Worm (Caenorhabditis elegans): Measurements from ENCODE around the gene zgpa-1.
A peak's percentile ranks its signal among the peaks of the same experiment; 100 is the strongest.

Gene zgpa-1

DNA sequence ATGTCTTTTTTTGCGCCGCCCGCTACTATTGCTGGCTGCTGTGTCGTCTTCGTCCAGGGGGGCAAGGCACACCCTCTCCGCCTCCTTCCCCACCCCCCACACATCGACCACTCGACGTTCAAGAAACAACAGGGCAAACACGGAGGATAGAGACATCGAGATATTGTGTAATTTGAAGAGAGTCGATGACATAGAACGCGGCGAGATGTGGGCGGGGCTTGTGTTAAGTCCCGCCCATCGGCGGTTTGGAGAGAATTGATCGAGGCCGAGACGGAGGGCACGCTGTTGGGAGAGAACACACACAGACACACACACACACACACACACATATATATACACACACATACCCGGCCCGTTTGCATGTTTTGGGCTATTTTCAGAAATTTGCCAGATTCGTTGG lies 33.0 kb upstream of the zgpa-1 start (continued):
- no peak for TF ChIP-seq elt-3 (tag; optimal IDR thresholded peaks at IDR 0.05)
- peak; percentile 70 for TF ChIP-seq lin-39 (tag; optimal IDR thresholded peaks at IDR 0.05)
- TF ChIP-seq nhr-237 (tag; optimal IDR thresholded peaks at IDR 0.05): no peak
- peak; percentile 74 for TF ChIP-seq skn-1 (tag; optimal IDR thresholded peaks at IDR 0.05)
- peak; percentile 96 for TF ChIP-seq nfya-1 (tag; optimal IDR thresholded peaks at IDR 0.05; ENCODE audit: insufficient read depth)
- no peak for TF ChIP-seq sea-2 (GFP tag; optimal IDR thresholded peaks at IDR 0.05)
- TF ChIP-seq nhr-67 (tag; optimal IDR thresholded peaks at IDR 0.05): no peak
- TF ChIP-seq ceh-9 (tag; optimal IDR thresholded peaks at IDR 0.05): no peak
- TF ChIP-seq ama-1 (optimal IDR thresholded peaks at IDR 0.05): peak; percentile 47
- no peak for TF ChIP-seq nhr-76 (tag; optimal IDR thresholded peaks at IDR 0.05)
- TF ChIP-seq egl-27 (tag; optimal IDR thresholded peaks at IDR 0.05): no peak
- no peak for TF ChIP-seq nhr-11 (tag; optimal IDR thresholded peaks at IDR 0.05)
- peak; percentile 59 for TF ChIP-seq snpc-4 (tag; optimal IDR thresholded peaks at IDR 0.05)
- TF ChIP-seq ceh-82 (tag; optimal IDR thresholded peaks at IDR 0.05): no peak
- peak; percentile 98 for TF ChIP-seq hmg-11 (tag; optimal IDR thresholded peaks at IDR 0.05)
- TF ChIP-seq mdl-1 (tag; optimal IDR thresholded peaks at IDR 0.05): no peak
- TF ChIP-seq daf-12 (tag; optimal IDR thresholded peaks at IDR 0.05): no peak
- TF ChIP-seq ztf-4 (tag; optimal IDR thresholded peaks at IDR 0.05): no peak
- TF ChIP-seq fos-1 (tag; optimal IDR thresholded peaks at IDR 0.05): no peak
- no peak for TF ChIP-seq nhr-12 (tag; optimal IDR thresholded peaks at IDR 0.05)
- no peak for TF ChIP-seq zag-1 (tag; optimal IDR thresholded peaks at IDR 0.05)

DNA sequence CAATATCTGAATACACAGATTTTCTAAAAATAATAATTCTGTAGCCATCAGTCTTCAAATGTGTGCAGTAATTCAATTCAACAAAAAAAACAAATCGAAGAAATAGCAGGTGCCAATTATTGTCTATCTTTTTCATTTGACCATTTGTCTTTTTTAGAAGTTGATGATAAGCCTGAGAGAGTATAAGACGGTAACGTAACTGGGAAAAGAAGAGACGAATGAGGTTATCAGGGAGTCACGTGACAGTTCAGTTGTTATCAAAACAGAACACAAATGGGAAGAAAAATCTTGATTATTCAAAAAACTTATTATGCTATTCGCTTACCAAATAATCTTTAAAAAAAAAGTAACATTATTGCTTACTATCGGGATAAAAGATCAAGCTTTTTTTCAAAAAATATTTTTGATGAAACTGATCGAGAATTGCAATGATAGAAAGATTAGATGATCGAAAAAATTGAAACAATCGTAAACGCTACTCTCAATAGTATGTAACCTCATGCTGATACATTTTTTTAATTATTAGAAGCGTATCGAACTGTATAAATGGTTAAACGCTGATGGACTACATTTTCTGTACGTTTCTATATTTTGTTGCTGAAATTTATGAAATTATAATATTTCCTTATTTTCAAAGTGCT lies 31.8 kb upstream of the zgpa-1 start:
- TF ChIP-seq pqm-1 (tag; optimal IDR thresholded peaks at IDR 0.05) (peak; percentile 67), ZK546.5 (tag; optimal IDR thresholded peaks at IDR 0.05) (no peak), elt-2 (tag; optimal IDR thresholded peaks at IDR 0.05) (peak; percentile 90)

DNA sequence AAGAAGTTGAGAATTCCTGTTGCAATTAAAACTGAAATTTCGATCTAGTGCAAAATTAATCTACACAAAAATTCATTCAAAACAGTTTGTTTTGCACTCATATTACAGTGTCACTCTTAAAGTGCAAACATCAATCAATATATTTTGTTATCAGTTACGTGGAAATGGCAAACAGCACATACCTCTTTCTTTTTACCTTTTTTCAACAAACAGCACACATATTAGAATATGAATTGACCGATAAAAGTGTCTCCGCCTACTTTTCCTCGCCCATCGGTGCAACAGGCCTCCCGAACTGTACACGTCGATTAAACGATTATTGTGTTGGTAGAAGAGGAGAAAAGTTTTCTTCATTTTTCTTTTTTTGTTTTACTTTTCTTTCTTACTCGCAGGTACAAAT lies 28.6 kb upstream of the zgpa-1 start:
- TF ChIP-seq elt-1 (tag; optimal IDR thresholded peaks at IDR 0.05) (no peak), elt-2 (tag; optimal IDR thresholded peaks at IDR 0.05) (peak; percentile 89), pqm-1 (tag; optimal IDR thresholded peaks at IDR 0.05) (peak; percentile 90), ceh-28 (tag; optimal IDR thresholded peaks at IDR 0.05) (peak; percentile 45), pha-4 (tag; optimal IDR thresholded peaks at IDR 0.05) (peak; percentile 50)

DNA sequence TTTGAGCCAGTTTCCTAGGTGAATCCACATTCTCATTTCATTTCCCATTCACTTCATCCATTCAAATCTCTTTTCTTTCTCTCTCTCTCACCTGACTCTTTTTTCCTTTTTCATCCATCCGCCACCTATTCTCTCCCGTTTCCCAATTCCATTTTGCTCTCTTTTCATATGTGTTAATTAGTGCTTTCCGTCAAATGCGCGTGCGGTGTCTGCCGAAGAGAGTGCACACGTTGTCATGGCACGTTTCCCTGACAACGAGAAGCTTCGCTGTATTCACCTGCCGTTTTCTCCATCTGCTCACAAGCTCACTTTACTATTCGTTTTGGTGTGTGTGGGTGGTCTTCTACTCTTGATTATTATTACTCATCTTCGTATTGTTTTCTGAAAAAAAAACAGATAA lies 27.3 kb upstream of the zgpa-1 start:
- TF ChIP-seq daf-12 (tag; optimal IDR thresholded peaks at IDR 0.05) (no peak), ceh-82 (tag; optimal IDR thresholded peaks at IDR 0.05) (no peak), sea-2 (GFP tag; optimal IDR thresholded peaks at IDR 0.05) (no peak)

DNA sequence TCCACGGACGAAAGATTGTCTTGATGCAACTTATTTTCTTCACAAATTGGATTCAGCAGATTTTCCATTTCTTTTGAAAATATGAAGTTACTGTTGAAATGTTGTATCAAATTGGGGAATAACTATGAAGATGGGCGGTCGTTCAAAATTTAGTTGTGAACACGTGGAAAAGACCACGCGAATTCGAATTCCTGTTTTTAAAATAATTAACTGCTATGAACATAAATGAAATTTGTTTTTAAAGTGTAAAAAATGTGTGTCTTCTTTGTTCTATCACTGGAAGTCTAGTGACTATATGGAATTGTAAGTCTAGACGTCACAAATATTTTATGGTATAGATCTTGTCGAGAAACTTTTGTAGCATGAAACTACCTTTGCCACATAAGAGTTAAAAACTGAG lies 25.8 kb upstream of the zgpa-1 start, which contains the start of gene C06A6.7:
Gene C06A6.7 (minus strand): TSS at position 101 of the 400 bp plus-strand sequence.
- no peak for TF ChIP-seq aly-2 (tag; optimal IDR thresholded peaks at IDR 0.05)
- TF ChIP-seq unc-39 (tag; optimal IDR thresholded peaks at IDR 0.05): no peak
- no peak for TF ChIP-seq ztf-11 (tag; optimal IDR thresholded peaks at IDR 0.05)
- no peak for TF ChIP-seq ceh-16 (tag; optimal IDR thresholded peaks at IDR 0.05)
- TF ChIP-seq lin-15B (tag; optimal IDR thresholded peaks at IDR 0.05): no peak
- TF ChIP-seq snpc-4 (tag; optimal IDR thresholded peaks at IDR 0.05): no peak
- no peak for TF ChIP-seq nhr-25 (tag; optimal IDR thresholded peaks at IDR 0.05)
- TF ChIP-seq fos-1 (tag; optimal IDR thresholded peaks at IDR 0.05): no peak

DNA sequence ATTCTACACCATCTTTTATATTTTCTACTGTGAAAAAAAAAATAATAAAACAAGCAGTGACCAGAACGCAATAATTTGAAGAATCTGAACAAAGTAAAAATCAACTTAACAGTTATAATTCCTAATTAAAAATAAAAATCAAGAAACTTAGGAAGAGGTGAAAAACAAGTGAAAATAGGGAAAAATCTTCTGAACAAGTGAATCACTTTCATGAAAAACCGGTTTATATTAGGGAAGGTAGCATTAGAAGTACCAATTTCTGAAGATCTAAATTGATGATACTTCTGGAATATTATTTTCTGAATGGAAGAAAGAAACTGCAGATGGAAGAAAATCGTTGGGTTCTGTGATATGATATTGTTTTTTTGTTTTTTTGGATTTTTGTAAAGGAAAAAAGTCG lies 23.9 kb upstream of the zgpa-1 start:
- TF ChIP-seq hmg-11 (tag; optimal IDR thresholded peaks at IDR 0.05) (no peak), lsy-12 (tag; optimal IDR thresholded peaks at IDR 0.05) (no peak), elt-2 (tag; optimal IDR thresholded peaks at IDR 0.05) (no peak), ceh-16 (tag; optimal IDR thresholded peaks at IDR 0.05) (no peak), aly-2 (tag; optimal IDR thresholded peaks at IDR 0.05) (no peak), ceh-9 (tag; optimal IDR thresholded peaks at IDR 0.05) (no peak), egl-27 (tag; optimal IDR thresholded peaks at IDR 0.05) (no peak), egl-5 (tag; optimal IDR thresholded peaks at IDR 0.05) (no peak), nhr-12 (tag; optimal IDR thresholded peaks at IDR 0.05) (no peak), nhr-237 (tag; optimal IDR thresholded peaks at IDR 0.05) (no peak), tbx-2 (tag; optimal IDR thresholded peaks at IDR 0.05) (no peak), nhr-23 (tag; optimal IDR thresholded peaks at IDR 0.05) (no peak), nhr-28 (tag; optimal IDR thresholded peaks at IDR 0.05) (no peak), R02D3.7 (tag; optimal IDR thresholded peaks at IDR 0.05) (no peak), nhr-11 (tag; optimal IDR thresholded peaks at IDR 0.05) (no peak)

Data from whole organism, L3 larva.